Fruit fly (Drosophila melanogaster) whole organism, adult: ENCODE results near the gene CG6118.

Experiments used
- CG11617 ChIP-seq: fragments of 200-800 bp; sonication (Bioruptor generic); optimal IDR thresholded peaks from 2 replicates; lab custom pipeline; 2017; ENCODE audit warnings: mild to moderate bottlenecking, missing biosample characterization, missing genetic modification reagents, missing genetic modification characterization
- CG12768 ChIP-seq: fragments of 200-800 bp; sonication (Bioruptor generic); optimal IDR thresholded peaks from 2 replicates; lab custom pipeline; 2017; ENCODE audit warnings: missing biosample characterization, missing genetic modification characterization, mild to moderate bottlenecking, moderate library complexity, missing genetic modification reagents
- CG5204 ChIP-seq: fragments of 200-800 bp; sonication (Bioruptor generic); optimal IDR thresholded peaks from 2 replicates; lab custom pipeline; 2016; ENCODE audit warnings: missing biosample characterization, missing genetic modification characterization
- CG7045 ChIP-seq: fragments of 200-800 bp; sonication (Bioruptor generic); optimal IDR thresholded peaks from 2 replicates; lab custom pipeline; 2017; ENCODE audit warnings: missing biosample characterization, mild to moderate bottlenecking, missing genetic modification characterization
- CG7101 ChIP-seq: fragments of 200-800 bp; sonication (Bioruptor generic); optimal IDR thresholded peaks from 2 replicates; lab custom pipeline; 2018; ENCODE audit warnings: missing biosample characterization, mild to moderate bottlenecking, missing genetic modification characterization, moderate library complexity
- Hr96 ChIP-seq: fragments of 200-800 bp; sonication (Bioruptor generic); optimal IDR thresholded peaks from 2 replicates; lab custom pipeline; 2016; ENCODE audit warnings: missing biosample characterization, missing genetic modification characterization
- Mnt ChIP-seq: fragments of 200-800 bp; sonication (Bioruptor generic); optimal IDR thresholded peaks from 2 replicates; lab custom pipeline; 2016; ENCODE audit warnings: missing biosample characterization, mild to moderate bottlenecking, missing genetic modification characterization
- cic ChIP-seq: fragments of 200-800 bp; sonication (Bioruptor generic); optimal IDR thresholded peaks from 2 replicates; lab custom pipeline; 2017; ENCODE audit warnings: missing biosample characterization, mild to moderate bottlenecking, missing genetic modification characterization, moderate library complexity
- kay ChIP-seq: fragments of 200-800 bp; sonication (Bioruptor generic); peaks from one replicate; lab custom pipeline; 2016; ENCODE audit warnings: missing biosample characterization, missing genetic modification characterization, borderline replicate concordance
- ovo ChIP-seq: fragments of 200-800 bp; sonication (Bioruptor generic); optimal IDR thresholded peaks from 2 replicates; lab custom pipeline; 2016; ENCODE audit warnings: missing biosample characterization, missing genetic modification characterization

DNA sequence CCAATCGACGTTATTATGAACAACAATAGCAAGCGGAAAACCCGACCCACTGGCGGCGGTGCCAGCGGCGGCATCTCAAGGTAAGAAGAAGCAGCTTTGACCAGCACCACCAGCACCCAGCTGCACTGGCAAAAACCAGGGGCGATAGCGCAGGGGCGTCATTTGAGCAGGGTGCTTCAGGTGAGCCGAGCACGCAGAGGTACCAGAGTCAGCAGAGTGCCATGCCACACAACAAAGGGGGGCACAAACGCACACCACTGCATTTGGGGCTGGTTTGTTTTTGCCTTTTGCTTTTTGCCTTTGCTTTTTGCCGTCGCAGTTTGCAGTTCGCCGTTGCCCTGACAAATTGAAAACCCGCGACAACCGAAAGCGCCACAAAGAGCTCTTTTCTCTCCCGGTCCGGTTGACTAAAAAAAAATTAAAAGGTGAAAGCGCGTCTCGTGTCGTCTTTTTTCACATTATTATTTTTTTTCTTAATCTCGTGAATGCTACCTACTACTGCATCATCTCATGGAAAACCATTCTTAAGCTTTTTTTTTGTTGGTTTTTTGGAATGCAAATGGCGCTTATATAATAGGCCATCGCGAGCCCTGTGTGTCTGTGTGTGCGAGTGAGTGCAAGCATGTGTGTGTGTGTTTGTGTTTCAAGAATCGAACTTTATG, 25.3 kb downstream of the CG6118 start:
- TF ChIP-seq CG7101 (tag; lab: Kevin White, UChicago): no peak
- TF ChIP-seq CG5204: no peak
- no peak for TF ChIP-seq CG12768
- no peak for TF ChIP-seq cic (GFP tag; lab: Kevin White, UChicago)
- no peak for TF ChIP-seq kay (GFP tag; lab: Kevin White, UChicago)
- no peak for TF ChIP-seq CG7045 (GFP tag; lab: Kevin White, UChicago)
- TF ChIP-seq Mnt (GFP tag; lab: Kevin White, UChicago): no peak
- TF ChIP-seq CG11617: no peak
- no peak for TF ChIP-seq Hr96 (GFP tag; lab: Kevin White, UChicago)
- no peak for TF ChIP-seq ovo (GFP tag; lab: Kevin White, UChicago)
